Worm (Caenorhabditis elegans) whole organism, early embryonic: ENCODE results near the gene abu-1.

Experiments
- ama-1 ChIP-seq: fragments of 150-350 bp; optimal IDR thresholded peaks from 2 replicates; lab custom pipeline; 2014
- ceh-36 ChIP-seq: sonication (generic microtip); optimal IDR thresholded peaks from 2 replicates; lab custom pipeline; 2016; ENCODE audit warnings: missing genetic modification characterization, inconsistent platforms, missing compliant biosample characterization
- flt-1 ChIP-seq: fragments of 200-800 bp; sonication (Bioruptor generic); IDR thresholded peaks from 2 replicates; pipeline ENCODE4 v1.3.6; 2022; ENCODE audit warnings: missing genetic modification characterization, missing compliant biosample characterization
- hnd-1 ChIP-seq: sonication (generic microtip); optimal IDR thresholded peaks from 2 replicates; lab custom pipeline; 2016; ENCODE audit warnings: missing genetic modification characterization, missing compliant biosample characterization

- TF ChIP-seq ama-1 (lab: Kevin White, UChicago), result no peak
- TF ChIP-seq flt-1 (GFP tag; lab: Robert Waterston, UW), result no peak
- TF ChIP-seq ceh-36 (tag; lab: Kevin White, UChicago), result no peak
- TF ChIP-seq hnd-1, result peak; percentile 21
These were observed 25.8 kb downstream of the abu-1 start, which contains the start of gene sluh-7 for ce11 chrV:10355773-10356335.
